Worm (Caenorhabditis elegans) whole organism, L3 larva: Measurements from ENCODE around the gene acly-2.

ENCODE experiments used
- R02D3.7 ChIP-seq: fragments of 150-350 bp; optimal IDR thresholded peaks from 2 replicates; lab custom pipeline; 2014; ENCODE audit warnings: missing biosample characterization, missing genetic modification characterization
- aly-2 ChIP-seq: fragments of 150-350 bp; optimal IDR thresholded peaks from 2 replicates; lab custom pipeline; 2014; ENCODE audit warnings: missing biosample characterization, missing genetic modification characterization
- ama-1 ChIP-seq: fragments of 150-350 bp; optimal IDR thresholded peaks from 2 replicates; lab custom pipeline; 2018
- ceh-16 ChIP-seq: sonication (generic microtip); optimal IDR thresholded peaks from 2 replicates; lab custom pipeline; 2017; ENCODE audit warnings: missing biosample characterization, missing genetic modification characterization
- ceh-28 ChIP-seq: fragments of 150-350 bp; optimal IDR thresholded peaks from 2 replicates; lab custom pipeline; 2014; ENCODE audit warnings: missing biosample characterization, missing genetic modification reagents, missing genetic modification characterization
- ceh-9 ChIP-seq: sonication (generic microtip); optimal IDR thresholded peaks from 2 replicates; lab custom pipeline; 2018; ENCODE audit warnings: missing biosample characterization, missing genetic modification characterization
- daf-12 ChIP-seq: fragments of 150-350 bp; optimal IDR thresholded peaks from 2 replicates; lab custom pipeline; 2014; ENCODE audit warnings: missing biosample characterization, missing genetic modification reagents, missing genetic modification characterization
- elt-1 ChIP-seq: fragments of 150-350 bp; optimal IDR thresholded peaks from 2 replicates; lab custom pipeline; 2014; ENCODE audit warnings: missing biosample characterization, missing genetic modification characterization
- elt-2 ChIP-seq: sonication (generic microtip); optimal IDR thresholded peaks from 2 replicates; lab custom pipeline; 2016; ENCODE audit warnings: missing genetic modification reagents, mild to moderate bottlenecking, missing genetic modification characterization, missing compliant biosample characterization
- fkh-10 ChIP-seq: sonication (generic microtip); optimal IDR thresholded peaks from 2 replicates; lab custom pipeline; 2017; ENCODE audit warnings: missing biosample characterization, missing genetic modification reagents, missing genetic modification characterization
- fkh-2 ChIP-seq: fragments of 150-350 bp; optimal IDR thresholded peaks from 2 replicates; lab custom pipeline; 2014; ENCODE audit warnings: missing biosample characterization, missing genetic modification reagents, missing genetic modification characterization
- jun-1 ChIP-seq: fragments of 150-350 bp; optimal IDR thresholded peaks from 2 replicates; lab custom pipeline; 2014; ENCODE audit warnings: missing biosample characterization, missing genetic modification reagents, missing genetic modification characterization
- lin-15B ChIP-seq: fragments of 150-350 bp; optimal IDR thresholded peaks from 2 replicates; lab custom pipeline; 2014; ENCODE audit warnings: missing biosample characterization, missing genetic modification characterization
- lin-39 ChIP-seq: fragments of 150-350 bp; optimal IDR thresholded peaks from 2 replicates; lab custom pipeline; 2018; ENCODE audit warnings: missing biosample characterization, missing genetic modification reagents, missing genetic modification characterization
- lsy-12 ChIP-seq: sonication (generic microtip); optimal IDR thresholded peaks from 2 replicates; lab custom pipeline; 2016; ENCODE audit warnings: mild to moderate bottlenecking, missing genetic modification characterization, missing compliant biosample characterization
- mdl-1 ChIP-seq: fragments of 150-350 bp; optimal IDR thresholded peaks from 2 replicates; lab custom pipeline; 2014; ENCODE audit warnings: missing biosample characterization, missing genetic modification characterization
- mml-1 ChIP-seq: fragments of 150-350 bp; sonication (generic microtip); optimal IDR thresholded peaks from 3 replicates; lab custom pipeline; 2014; ENCODE audit warnings: missing biosample characterization, missing genetic modification characterization
- nfya-1 ChIP-seq: sonication (generic microtip); optimal IDR thresholded peaks from 2 replicates; lab custom pipeline; 2017; ENCODE audit warnings: missing genetic modification characterization, mild to moderate bottlenecking, missing compliant biosample characterization, antibody characterized with exemption, moderate library complexity; ENCODE audit not compliant: insufficient read depth
- nhr-11 ChIP-seq: fragments of 150-350 bp; optimal IDR thresholded peaks from 2 replicates; lab custom pipeline; 2014; ENCODE audit warnings: missing biosample characterization, missing genetic modification characterization
- nhr-23 ChIP-seq: fragments of 150-350 bp; optimal IDR thresholded peaks from 2 replicates; lab custom pipeline; 2014; ENCODE audit warnings: missing biosample characterization, missing genetic modification reagents, missing genetic modification characterization
- nhr-237 ChIP-seq: fragments of 150-350 bp; optimal IDR thresholded peaks from 2 replicates; lab custom pipeline; 2014; ENCODE audit warnings: missing biosample characterization, missing genetic modification characterization
- nhr-28 ChIP-seq: fragments of 150-350 bp; optimal IDR thresholded peaks from 2 replicates; lab custom pipeline; 2014; ENCODE audit warnings: missing biosample characterization, missing genetic modification characterization
- nhr-43 ChIP-seq: sonication (generic microtip); optimal IDR thresholded peaks from 2 replicates; lab custom pipeline; 2016; ENCODE audit warnings: mild to moderate bottlenecking, missing genetic modification characterization, missing compliant biosample characterization; ENCODE audit not compliant: poor library complexity, severe bottlenecking
- nhr-67 ChIP-seq: fragments of 150-350 bp; optimal IDR thresholded peaks from 2 replicates; lab custom pipeline; 2014; ENCODE audit warnings: missing biosample characterization, missing genetic modification characterization
- nhr-76 ChIP-seq: fragments of 150-350 bp; sonication (generic microtip); optimal IDR thresholded peaks from 5 replicates; lab custom pipeline; 2014; ENCODE audit warnings: missing biosample characterization, missing genetic modification characterization
- nhr-77 ChIP-seq: fragments of 150-350 bp; optimal IDR thresholded peaks from 2 replicates; lab custom pipeline; 2014; ENCODE audit warnings: missing biosample characterization, missing genetic modification characterization
- pha-4 ChIP-seq: fragments of 150-350 bp; optimal IDR thresholded peaks from 2 replicates; lab custom pipeline; 2014; ENCODE audit warnings: missing biosample characterization, missing genetic modification reagents, missing genetic modification characterization
- skn-1 ChIP-seq: fragments of 150-350 bp; optimal IDR thresholded peaks from 2 replicates; lab custom pipeline; 2014; ENCODE audit warnings: missing biosample characterization, missing genetic modification characterization
- snpc-4 ChIP-seq: fragments of 150-350 bp; optimal IDR thresholded peaks from 2 replicates; lab custom pipeline; 2014; ENCODE audit warnings: missing biosample characterization, missing genetic modification characterization
- tbx-2 ChIP-seq: sonication (generic microtip); optimal IDR thresholded peaks from 2 replicates; lab custom pipeline; 2016; ENCODE audit warnings: mild to moderate bottlenecking, missing genetic modification characterization, missing compliant biosample characterization
- unc-39 ChIP-seq: sonication (generic microtip); optimal IDR thresholded peaks from 4 replicates; lab custom pipeline; 2017; ENCODE audit warnings: missing biosample characterization, missing genetic modification characterization
- unc-62 ChIP-seq: fragments of 150-350 bp; sonication (generic microtip); optimal IDR thresholded peaks from 4 replicates; lab custom pipeline; 2014; ENCODE audit warnings: missing biosample characterization, missing genetic modification reagents, missing genetic modification characterization
- zag-1 ChIP-seq: fragments of 150-350 bp; optimal IDR thresholded peaks from 2 replicates; lab custom pipeline; 2014; ENCODE audit warnings: missing biosample characterization, missing genetic modification characterization
- ztf-11 ChIP-seq: fragments of 150-350 bp; optimal IDR thresholded peaks from 2 replicates; lab custom pipeline; 2014; ENCODE audit warnings: missing biosample characterization, missing genetic modification characterization
- ztf-4 ChIP-seq: fragments of 150-350 bp; optimal IDR thresholded peaks from 2 replicates; lab custom pipeline; 2014; ENCODE audit warnings: missing biosample characterization, missing genetic modification characterization

The acly-2 gene

DNA sequence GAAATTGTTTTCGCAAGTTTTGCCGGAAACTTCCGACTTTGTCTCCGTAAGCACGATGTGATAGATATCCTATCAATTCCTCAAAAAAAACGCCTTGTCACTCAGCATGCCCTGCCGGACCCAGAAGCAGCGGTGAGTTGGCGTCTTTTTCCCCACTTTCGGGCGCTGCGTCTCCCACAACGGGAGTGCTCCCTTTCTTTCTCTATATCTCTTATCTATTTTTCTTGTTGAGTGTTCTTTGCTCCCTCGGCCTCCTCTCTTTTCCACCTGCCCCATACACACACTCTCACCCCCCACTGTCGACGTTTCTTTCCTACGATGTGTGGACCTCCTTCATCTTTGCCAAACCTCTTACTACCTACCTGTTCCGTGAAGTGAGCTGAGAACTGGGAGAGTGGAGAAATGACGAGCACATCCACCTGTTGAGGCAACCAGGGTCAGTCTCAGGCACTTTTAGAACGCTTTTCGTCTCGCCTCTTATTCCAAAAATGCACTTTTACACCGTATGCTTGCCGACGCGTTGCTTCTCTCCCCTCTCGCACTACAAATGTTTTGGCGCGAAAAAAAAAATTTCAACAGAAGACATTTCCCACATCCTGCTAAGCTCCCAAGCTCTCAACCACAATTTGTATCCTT lies 30.3 kb upstream of the acly-2 start (continued):
- TF ChIP-seq nfya-1 (tag; lab: Kevin White, UChicago) = peak; percentile 77
- TF ChIP-seq mml-1 (tag; lab: Kevin White, UChicago) = no peak
- TF ChIP-seq fkh-2 (tag; lab: Kevin White, UChicago) = no peak
- TF ChIP-seq fkh-10 (GFP tag; lab: Kevin White, UChicago) = no peak
- TF ChIP-seq pha-4 (tag; lab: Kevin White, UChicago) = peak; percentile 71
- TF ChIP-seq nhr-67 (tag; lab: Kevin White, UChicago) = no peak

DNA sequence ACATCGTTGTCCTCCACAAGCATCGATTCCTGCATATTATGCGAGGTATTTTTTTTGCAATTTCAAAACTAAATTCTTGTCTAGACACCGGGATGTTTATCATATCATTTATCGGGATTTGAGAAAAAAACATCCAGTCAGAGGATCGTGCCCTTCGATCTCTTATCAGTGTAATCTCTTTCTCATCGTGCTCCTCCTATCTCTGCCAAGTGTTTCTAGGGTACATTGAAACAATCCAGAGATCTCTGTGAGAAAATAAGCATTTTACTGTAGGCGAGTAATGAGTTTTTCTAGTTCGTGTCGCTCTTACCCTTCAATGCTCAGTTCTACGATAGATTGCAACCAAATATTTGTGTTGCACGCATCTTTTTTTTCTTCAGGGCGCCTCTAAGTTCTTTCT lies 27.8 kb upstream of the acly-2 start:
- TF ChIP-seq nhr-28 (tag; lab: Kevin White, UChicago) = no peak
- peak; percentile 27 for TF ChIP-seq pha-4 (tag; lab: Kevin White, UChicago)

DNA sequence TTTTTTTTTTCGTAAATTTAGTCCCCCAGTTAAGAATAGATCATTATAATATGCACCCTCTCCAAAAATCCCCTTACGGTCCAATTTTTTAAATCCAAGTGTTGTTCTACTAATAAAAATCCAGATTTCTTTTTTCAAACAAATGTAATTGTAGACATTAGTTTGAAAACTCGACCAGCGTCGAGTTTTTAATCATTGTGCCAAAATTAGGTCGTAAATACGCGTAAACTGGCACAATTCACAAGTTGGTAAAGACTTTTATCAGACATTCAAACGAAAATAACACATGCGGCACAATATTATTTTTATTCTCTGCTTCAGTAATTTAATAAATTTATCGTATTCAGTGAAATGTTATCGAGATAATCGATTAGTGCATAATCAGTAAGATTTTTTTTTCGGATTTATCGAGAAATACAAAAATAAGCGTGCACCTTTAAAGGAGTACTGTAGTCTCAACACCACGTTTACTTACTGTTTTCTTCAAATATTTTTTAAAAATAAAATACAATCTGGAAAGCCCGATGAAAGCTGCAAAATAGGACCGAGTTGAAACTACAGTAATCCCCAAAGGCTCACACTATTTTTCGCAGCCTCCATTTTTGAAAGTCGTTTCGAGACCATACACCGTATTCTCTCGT lies 26.0 kb upstream of the acly-2 start, which contains the start of gene C34B4.4:
Gene C34B4.4 (plus strand): TSS at position 276 of the 641 bp plus-strand sequence.
- peak; percentile 21 for TF ChIP-seq ceh-28 (tag; lab: Kevin White, UChicago)
- TF ChIP-seq snpc-4 = no peak
- TF ChIP-seq lsy-12 (tag; lab: Kevin White, UChicago) = peak; percentile 80
- no peak for TF ChIP-seq ztf-4 (tag; lab: Kevin White, UChicago)
- TF ChIP-seq elt-1 = no peak
- no peak for TF ChIP-seq nhr-76
- no peak for TF ChIP-seq tbx-2 (tag; lab: Kevin White, UChicago)
- TF ChIP-seq nhr-11 = no peak
- TF ChIP-seq R02D3.7 (tag; lab: Kevin White, UChicago) = no peak
- peak; percentile 38 for TF ChIP-seq elt-2 (tag; lab: Kevin White, UChicago)
- TF ChIP-seq aly-2 (tag; lab: Kevin White, UChicago) = no peak
- TF ChIP-seq nhr-67 (tag; lab: Kevin White, UChicago) = no peak
- no peak for TF ChIP-seq nhr-237 (tag; lab: Kevin White, UChicago)
- TF ChIP-seq ztf-11 (tag; lab: Kevin White, UChicago) = no peak
- TF ChIP-seq nhr-43 (tag; lab: Kevin White, UChicago) = peak; percentile 40
- TF ChIP-seq jun-1 (tag; lab: Kevin White, UChicago) = no peak
- no peak for TF ChIP-seq lin-39
- TF ChIP-seq mdl-1 = no peak
- peak; percentile 54 for TF ChIP-seq ama-1 (lab: Kevin White, UChicago)

DNA sequence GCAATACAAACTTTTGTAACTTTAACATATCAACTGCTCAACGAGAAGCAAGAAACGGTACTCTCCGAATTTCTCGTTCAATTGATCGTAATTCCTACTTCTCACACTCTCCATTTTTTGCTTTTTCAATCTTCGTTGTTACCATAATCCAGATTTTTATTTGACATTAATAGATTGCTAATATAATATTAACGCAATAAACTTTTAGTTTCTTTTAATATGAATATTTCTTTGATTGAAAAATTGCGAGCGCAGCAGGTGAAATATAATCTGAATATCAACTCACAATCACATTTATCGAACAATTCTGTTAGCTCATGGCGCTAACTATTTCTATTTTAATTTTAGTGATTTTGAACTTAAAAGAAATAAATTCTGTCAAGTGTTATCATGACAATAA lies 23.9 kb upstream of the acly-2 start, which contains the start of gene lurp-4:
Gene lurp-4 (plus strand): TSS at position 301 of the 400 bp plus-strand sequence.
- TF ChIP-seq elt-2 (tag; lab: Kevin White, UChicago) (no peak), lin-15B (no peak), snpc-4 (no peak), nhr-28 (tag; lab: Kevin White, UChicago) (no peak), ama-1 (lab: Kevin White, UChicago) (no peak), jun-1 (tag; lab: Kevin White, UChicago) (no peak), nhr-67 (tag; lab: Kevin White, UChicago) (no peak), aly-2 (tag; lab: Kevin White, UChicago) (no peak), nhr-237 (tag; lab: Kevin White, UChicago) (no peak), zag-1 (no peak), ceh-16 (tag; lab: Kevin White, UChicago) (no peak), nhr-77 (tag; lab: Kevin White, UChicago) (no peak), skn-1 (tag; lab: Kevin White, UChicago) (no peak)

DNA sequence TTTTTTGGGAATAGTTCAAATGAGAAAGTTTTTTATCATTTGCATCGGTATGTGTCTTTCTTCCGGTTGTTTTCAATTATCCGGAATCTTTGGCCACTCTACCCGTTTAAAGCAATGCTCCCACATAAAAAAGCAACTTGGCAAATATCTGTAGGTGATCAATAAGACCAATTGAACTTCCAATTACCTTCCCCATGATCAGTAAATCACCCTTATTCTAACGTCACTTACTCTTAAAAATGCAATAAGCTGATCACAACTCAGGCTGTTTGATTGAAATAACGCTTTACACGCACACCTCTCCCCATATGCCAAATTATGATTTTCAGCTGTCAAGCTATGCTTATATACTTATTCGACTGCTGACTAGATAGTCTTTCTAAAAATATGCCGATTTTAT lies 20.6 kb upstream of the acly-2 start, which contains the start of gene C34B4.5:
Gene C34B4.5 (plus strand): TSS at position 301 of the 400 bp plus-strand sequence.
- TF ChIP-seq snpc-4 (no peak), nhr-77 (tag; lab: Kevin White, UChicago) (no peak), ceh-9 (tag; lab: Kevin White, UChicago) (no peak), nhr-67 (tag; lab: Kevin White, UChicago) (no peak), nhr-23 (no peak), daf-12 (no peak), pha-4 (tag; lab: Kevin White, UChicago) (no peak), unc-39 (tag; lab: Kevin White, UChicago) (no peak), lin-39 (no peak), nhr-43 (tag; lab: Kevin White, UChicago) (no peak), unc-62 (GFP tag; lab: Kevin White, UChicago) (no peak), nhr-76 (no peak)
- TF ChIP-seq, all 47 proteins: peak for 0
